Worm (Caenorhabditis elegans): Measurements from ENCODE around the gene morc-1.
A peak's percentile ranks its signal among the peaks of the same experiment; 100 is the strongest.

morc-1 gene

DNA sequence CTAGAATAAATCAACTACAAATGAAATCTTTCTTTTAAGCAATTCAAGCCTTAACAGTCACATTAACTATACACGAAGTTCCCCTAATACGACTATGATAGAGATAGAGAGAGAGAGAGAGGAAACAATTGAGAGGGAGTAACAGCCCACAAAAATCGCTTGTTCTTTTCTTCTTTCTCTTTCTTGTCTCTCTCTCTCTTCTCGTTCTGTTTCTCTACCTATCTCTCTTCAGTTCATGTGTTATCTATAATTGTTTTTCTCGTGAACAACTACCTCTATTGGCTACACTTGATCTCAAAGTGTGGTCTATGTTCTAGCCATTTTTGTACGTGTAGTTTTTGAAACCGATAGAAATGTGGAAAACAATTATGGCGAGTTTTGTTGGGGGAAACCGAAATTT is 4.1 kb downstream of the morc-1 start (continued):
- peak; percentile 76 for TF ChIP-seq nhr-77 (tag; optimal IDR thresholded peaks at IDR 0.05)
- no peak for TF ChIP-seq mab-9 (GFP tag; IDR thresholded peaks at IDR 0.05)
- peak; percentile 18 for TF ChIP-seq nhr-11 (tag; optimal IDR thresholded peaks at IDR 0.05)
- no peak for TF ChIP-seq fkh-4 (tag; optimal IDR thresholded peaks at IDR 0.05; ENCODE audit: borderline replicate concordance)
- TF ChIP-seq irx-1 (tag; optimal IDR thresholded peaks at IDR 0.05), result no peak
- no peak for TF ChIP-seq zag-1 (tag; optimal IDR thresholded peaks at IDR 0.05)
- TF ChIP-seq nhr-47 (tag; optimal IDR thresholded peaks at IDR 0.05), result peak; percentile 46
- no peak for TF ChIP-seq mef-2 (tag; optimal IDR thresholded peaks at IDR 0.05)
- TF ChIP-seq efl-3 (GFP tag; optimal IDR thresholded peaks at IDR 0.05), result no peak
- peak; percentile 12 for TF ChIP-seq lin-13 (GFP tag; optimal IDR thresholded peaks at IDR 0.05)
- no peak for TF ChIP-seq tlp-1 (tag; optimal IDR thresholded peaks at IDR 0.05)
- peak; percentile 28 for TF ChIP-seq fos-1 (tag; optimal IDR thresholded peaks at IDR 0.05)
- TF ChIP-seq unc-30 (tag; optimal IDR thresholded peaks at IDR 0.05), result no peak
- no peak for TF ChIP-seq lin-39 (tag; optimal IDR thresholded peaks at IDR 0.05)
- TF ChIP-seq C16A3.4 (tag; optimal IDR thresholded peaks at IDR 0.05), result peak; percentile 43
- TF ChIP-seq C04F5.9 (tag; optimal IDR thresholded peaks at IDR 0.05), result no peak
- no peak for TF ChIP-seq zip-4 (GFP tag; optimal IDR thresholded peaks at IDR 0.05)
- TF ChIP-seq xbp-1 (tag; optimal IDR thresholded peaks at IDR 0.05), result no peak
- no peak for TF ChIP-seq snpc-4 (tag; optimal IDR thresholded peaks at IDR 0.05)
- no peak for TF ChIP-seq F16B12.6 (tag; optimal IDR thresholded peaks at IDR 0.05)
- TF ChIP-seq vab-15 (tag; optimal IDR thresholded peaks at IDR 0.05), result no peak
- TF ChIP-seq aha-1 (tag; optimal IDR thresholded peaks at IDR 0.05), result no peak
- no peak for TF ChIP-seq ceh-63 (GFP tag; optimal IDR thresholded peaks at IDR 0.05)
- no peak for TF ChIP-seq ceh-90 (tag; optimal IDR thresholded peaks at IDR 0.05)
- no peak for TF ChIP-seq hpl-2 (GFP tag; optimal IDR thresholded peaks at IDR 0.05)
- peak; percentile 40 for TF ChIP-seq lir-3 (tag; optimal IDR thresholded peaks at IDR 0.05; ENCODE audit: poor library complexity)
- TF ChIP-seq nhr-20 (tag; optimal IDR thresholded peaks at IDR 0.05), result peak; percentile 87
- TF ChIP-seq nhr-76 (tag; optimal IDR thresholded peaks at IDR 0.05), result no peak
- peak; percentile 71 for TF ChIP-seq elt-2 (tag; optimal IDR thresholded peaks at IDR 0.05)
- peak; percentile 89 for TF ChIP-seq nhr-85 (tag)
- no peak for TF ChIP-seq hlh-4 (tag; optimal IDR thresholded peaks at IDR 0.05)
- no peak for TF ChIP-seq isw-1 (GFP tag; IDR thresholded peaks at IDR 0.05)
- no peak for TF ChIP-seq skn-1 (tag; optimal IDR thresholded peaks at IDR 0.05)
- peak; percentile 53 to 59 for TF ChIP-seq efl-1 (optimal IDR thresholded peaks at IDR 0.05)
- peak in 1 of 2 experiments; percentile 24 for TF ChIP-seq efl-1 (GFP tag; optimal IDR thresholded peaks at IDR 0.05 in 1 of 2)
- TF ChIP-seq nhr-84 (tag; optimal IDR thresholded peaks at IDR 0.05), result no peak
- TF ChIP-seq unc-62 (GFP tag; optimal IDR thresholded peaks at IDR 0.05), result no peak
- TF ChIP-seq nhr-19 (GFP tag; conservative IDR thresholded peaks at IDR 0.05), result peak; percentile 60
- TF ChIP-seq blmp-1 (tag; optimal IDR thresholded peaks at IDR 0.05), result peak; percentile 40
- no peak for TF ChIP-seq nhr-12 (tag; optimal IDR thresholded peaks at IDR 0.05)
- TF ChIP-seq alr-1 (tag; optimal IDR thresholded peaks at IDR 0.05; ENCODE audit: borderline replicate concordance), result no peak
- no peak for TF ChIP-seq egl-13 (tag; optimal IDR thresholded peaks at IDR 0.05)
- TF ChIP-seq tbx-2 (tag; optimal IDR thresholded peaks at IDR 0.05), result peak; percentile 51
- peak; percentile 39 for TF ChIP-seq swsn-7 (tag; optimal IDR thresholded peaks at IDR 0.05)
- TF ChIP-seq fkh-10 (GFP tag; optimal IDR thresholded peaks at IDR 0.05), result no peak
- peak; percentile 88 for TF ChIP-seq lin-14 (GFP tag; optimal IDR thresholded peaks at IDR 0.05)
- TF ChIP-seq C34B4.2 (tag; optimal IDR thresholded peaks at IDR 0.05), result no peak
- TF ChIP-seq jun-1 (tag; optimal IDR thresholded peaks at IDR 0.05), result peak; percentile 46
- peak; percentile 45 to 71 for TF ChIP-seq lin-35 (GFP tag; optimal IDR thresholded peaks at IDR 0.05)
- TF ChIP-seq pax-3 (tag; optimal IDR thresholded peaks at IDR 0.05), result no peak
- peak in 1 of 3 experiments; percentile 20 for TF ChIP-seq ceh-82 (tag; optimal IDR thresholded peaks at IDR 0.05)
- peak; percentile 85 for TF ChIP-seq snu-23 (GFP tag; optimal IDR thresholded peaks at IDR 0.05)
- no peak for TF ChIP-seq sup-37 (GFP tag; optimal IDR thresholded peaks at IDR 0.05)
- TF ChIP-seq nhr-28 (tag; optimal IDR thresholded peaks at IDR 0.05), result no peak
- peak; percentile 40 for TF ChIP-seq rnt-1 (tag; optimal IDR thresholded peaks at IDR 0.05)
